Worm (Caenorhabditis elegans) whole organism, L3 larva: Measurements from ENCODE around the gene ccch-1.

Experiments used
- R02D3.7 ChIP-seq: fragments of 150-350 bp; optimal IDR thresholded peaks from 2 replicates; lab custom pipeline; 2014; ENCODE audit warnings: missing biosample characterization, missing genetic modification characterization
- ZK546.5 ChIP-seq: sonication (generic microtip); optimal IDR thresholded peaks from 2 replicates; lab custom pipeline; 2017; ENCODE audit warnings: missing biosample characterization, missing genetic modification characterization
- aly-2 ChIP-seq: fragments of 150-350 bp; optimal IDR thresholded peaks from 2 replicates; lab custom pipeline; 2014; ENCODE audit warnings: missing biosample characterization, missing genetic modification characterization
- ama-1 ChIP-seq: fragments of 150-350 bp; optimal IDR thresholded peaks from 2 replicates; lab custom pipeline; 2018
- ceh-16 ChIP-seq: sonication (generic microtip); optimal IDR thresholded peaks from 2 replicates; lab custom pipeline; 2017; ENCODE audit warnings: missing biosample characterization, missing genetic modification characterization
- ceh-82 ChIP-seq: fragments of 150-350 bp; optimal IDR thresholded peaks from 2 replicates; lab custom pipeline; 2014; ENCODE audit warnings: missing biosample characterization, missing genetic modification characterization
- ceh-9 ChIP-seq: sonication (generic microtip); optimal IDR thresholded peaks from 2 replicates; lab custom pipeline; 2018; ENCODE audit warnings: missing biosample characterization, missing genetic modification characterization
- daf-12 ChIP-seq: fragments of 150-350 bp; optimal IDR thresholded peaks from 2 replicates; lab custom pipeline; 2014; ENCODE audit warnings: missing biosample characterization, missing genetic modification reagents, missing genetic modification characterization
- egl-27 ChIP-seq: sonication (generic microtip); optimal IDR thresholded peaks from 4 replicates; lab custom pipeline; 2017; ENCODE audit warnings: missing biosample characterization, missing genetic modification reagents, missing genetic modification characterization
- egl-5 ChIP-seq: fragments of 150-350 bp; optimal IDR thresholded peaks from 2 replicates; lab custom pipeline; 2017; ENCODE audit warnings: missing biosample characterization, missing genetic modification reagents, missing genetic modification characterization, inconsistent platforms
- elt-1 ChIP-seq: fragments of 150-350 bp; optimal IDR thresholded peaks from 2 replicates; lab custom pipeline; 2014; ENCODE audit warnings: missing biosample characterization, missing genetic modification characterization
- elt-2 ChIP-seq: sonication (generic microtip); optimal IDR thresholded peaks from 2 replicates; lab custom pipeline; 2016; ENCODE audit warnings: missing genetic modification reagents, mild to moderate bottlenecking, missing genetic modification characterization, missing compliant biosample characterization
- fkh-10 ChIP-seq: sonication (generic microtip); optimal IDR thresholded peaks from 2 replicates; lab custom pipeline; 2017; ENCODE audit warnings: missing biosample characterization, missing genetic modification reagents, missing genetic modification characterization
- fkh-2 ChIP-seq: fragments of 150-350 bp; optimal IDR thresholded peaks from 2 replicates; lab custom pipeline; 2014; ENCODE audit warnings: missing biosample characterization, missing genetic modification reagents, missing genetic modification characterization
- hmg-11 ChIP-seq: sonication (generic microtip); optimal IDR thresholded peaks from 2 replicates; lab custom pipeline; 2016; ENCODE audit warnings: missing genetic modification characterization, missing compliant biosample characterization
- lin-39 ChIP-seq: fragments of 150-350 bp; optimal IDR thresholded peaks from 2 replicates; lab custom pipeline; 2018; ENCODE audit warnings: missing biosample characterization, missing genetic modification reagents, missing genetic modification characterization
- lsy-12 ChIP-seq: sonication (generic microtip); optimal IDR thresholded peaks from 2 replicates; lab custom pipeline; 2016; ENCODE audit warnings: mild to moderate bottlenecking, missing genetic modification characterization, missing compliant biosample characterization
- mdl-1 ChIP-seq: fragments of 150-350 bp; optimal IDR thresholded peaks from 2 replicates; lab custom pipeline; 2014; ENCODE audit warnings: missing biosample characterization, missing genetic modification characterization
- nfya-1 ChIP-seq: sonication (generic microtip); optimal IDR thresholded peaks from 2 replicates; lab custom pipeline; 2017; ENCODE audit warnings: missing genetic modification characterization, mild to moderate bottlenecking, missing compliant biosample characterization, antibody characterized with exemption, moderate library complexity; ENCODE audit not compliant: insufficient read depth
- nhr-11 ChIP-seq: fragments of 150-350 bp; optimal IDR thresholded peaks from 2 replicates; lab custom pipeline; 2014; ENCODE audit warnings: missing biosample characterization, missing genetic modification characterization
- nhr-12 ChIP-seq: fragments of 150-350 bp; optimal IDR thresholded peaks from 2 replicates; lab custom pipeline; 2014; ENCODE audit warnings: missing biosample characterization, missing genetic modification characterization
- nhr-23 ChIP-seq: fragments of 150-350 bp; optimal IDR thresholded peaks from 2 replicates; lab custom pipeline; 2014; ENCODE audit warnings: missing biosample characterization, missing genetic modification reagents, missing genetic modification characterization
- nhr-25 ChIP-seq: sonication (generic microtip); optimal IDR thresholded peaks from 2 replicates; lab custom pipeline; 2017; ENCODE audit warnings: missing biosample characterization, missing genetic modification characterization
- nhr-28 ChIP-seq: fragments of 150-350 bp; optimal IDR thresholded peaks from 2 replicates; lab custom pipeline; 2014; ENCODE audit warnings: missing biosample characterization, missing genetic modification characterization
- nhr-43 ChIP-seq: sonication (generic microtip); optimal IDR thresholded peaks from 2 replicates; lab custom pipeline; 2016; ENCODE audit warnings: mild to moderate bottlenecking, missing genetic modification characterization, missing compliant biosample characterization; ENCODE audit not compliant: poor library complexity, severe bottlenecking
- nhr-67 ChIP-seq: fragments of 150-350 bp; optimal IDR thresholded peaks from 2 replicates; lab custom pipeline; 2014; ENCODE audit warnings: missing biosample characterization, missing genetic modification characterization
- nhr-76 ChIP-seq: fragments of 150-350 bp; sonication (generic microtip); optimal IDR thresholded peaks from 5 replicates; lab custom pipeline; 2014; ENCODE audit warnings: missing biosample characterization, missing genetic modification characterization
- nhr-77 ChIP-seq: fragments of 150-350 bp; optimal IDR thresholded peaks from 2 replicates; lab custom pipeline; 2014; ENCODE audit warnings: missing biosample characterization, missing genetic modification characterization
- pha-4 ChIP-seq: fragments of 150-350 bp; optimal IDR thresholded peaks from 2 replicates; lab custom pipeline; 2014; ENCODE audit warnings: missing biosample characterization, missing genetic modification reagents, missing genetic modification characterization
- pqm-1 ChIP-seq: fragments of 150-350 bp; optimal IDR thresholded peaks from 2 replicates; lab custom pipeline; 2017; ENCODE audit warnings: missing biosample characterization, missing genetic modification characterization, inconsistent platforms
- sea-2 ChIP-seq: fragments of 150-350 bp; sonication (generic microtip); optimal IDR thresholded peaks from 4 replicates; lab custom pipeline; 2014; ENCODE audit warnings: missing biosample characterization, missing genetic modification reagents, missing genetic modification characterization
- skn-1 ChIP-seq: fragments of 150-350 bp; optimal IDR thresholded peaks from 2 replicates; lab custom pipeline; 2014; ENCODE audit warnings: missing biosample characterization, missing genetic modification characterization
- snpc-4 ChIP-seq: fragments of 150-350 bp; optimal IDR thresholded peaks from 2 replicates; lab custom pipeline; 2014; ENCODE audit warnings: missing biosample characterization, missing genetic modification characterization
- tbx-2 ChIP-seq: sonication (generic microtip); optimal IDR thresholded peaks from 2 replicates; lab custom pipeline; 2016; ENCODE audit warnings: mild to moderate bottlenecking, missing genetic modification characterization, missing compliant biosample characterization
- unc-39 ChIP-seq: sonication (generic microtip); optimal IDR thresholded peaks from 4 replicates; lab custom pipeline; 2017; ENCODE audit warnings: missing biosample characterization, missing genetic modification characterization
- zag-1 ChIP-seq: fragments of 150-350 bp; optimal IDR thresholded peaks from 2 replicates; lab custom pipeline; 2014; ENCODE audit warnings: missing biosample characterization, missing genetic modification characterization
- ztf-11 ChIP-seq: fragments of 150-350 bp; optimal IDR thresholded peaks from 2 replicates; lab custom pipeline; 2014; ENCODE audit warnings: missing biosample characterization, missing genetic modification characterization
- ztf-4 ChIP-seq: fragments of 150-350 bp; optimal IDR thresholded peaks from 2 replicates; lab custom pipeline; 2014; ENCODE audit warnings: missing biosample characterization, missing genetic modification characterization

ccch-1 gene

ce11 chrV:11543564-11543963 lies 15.9 kb downstream of the ccch-1 start, which contains the start of gene F38B7.2 (continued):
- TF ChIP-seq elt-2 = no peak
- peak; percentile 28 for TF ChIP-seq egl-27 (tag; lab: Kevin White, UChicago)
- no peak for TF ChIP-seq aly-2
- no peak for TF ChIP-seq ceh-82
- TF ChIP-seq, all 47 proteins: peak for 6

- TF ChIP-seq lsy-12 (tag; lab: Kevin White, UChicago) (no peak), ama-1 (lab: Kevin White, UChicago) (no peak), elt-1 (tag; lab: Kevin White, UChicago) (no peak), R02D3.7 (tag; lab: Kevin White, UChicago) (no peak), nhr-77 (tag; lab: Kevin White, UChicago) (no peak), nhr-76 (tag; lab: Kevin White, UChicago) (no peak), nhr-25 (tag; lab: Kevin White, UChicago) (no peak), nhr-11 (tag; lab: Kevin White, UChicago) (no peak), lin-39 (tag; lab: Kevin White, UChicago) (no peak), unc-39 (tag; lab: Kevin White, UChicago) (no peak), ZK546.5 (tag; lab: Kevin White, UChicago) (no peak), fkh-10 (GFP tag; lab: Kevin White, UChicago) (no peak), tbx-2 (no peak)
- TF ChIP-seq, all 47 proteins: peak for 0
Measured at ce11 chrV:11545227-11545626, 17.6 kb downstream of the ccch-1 start, which contains the start of gene F38B7.10. Gene F38B7.10, plus strand, starts transcription at chrV:11545527.

ce11 chrV:11546795-11547194 lies 19.2 kb downstream of the ccch-1 start, which contains the start of gene F38B7.11:
Gene F38B7.11, plus strand, starts transcription at chrV:11547095.
- TF ChIP-seq ceh-16 (tag; lab: Kevin White, UChicago) (no peak), hmg-11 (no peak), egl-5 (tag; lab: Kevin White, UChicago) (no peak), elt-2 (no peak), ztf-4 (no peak), unc-39 (tag; lab: Kevin White, UChicago) (no peak), nhr-12 (no peak), pqm-1 (tag; lab: Kevin White, UChicago) (no peak), nhr-43 (tag; lab: Kevin White, UChicago) (no peak), sea-2 (no peak), nfya-1 (no peak), nhr-67 (tag; lab: Kevin White, UChicago) (no peak), fkh-2 (no peak), ZK546.5 (tag; lab: Kevin White, UChicago) (no peak), nhr-28 (tag; lab: Kevin White, UChicago) (no peak), nhr-23 (no peak), ceh-9 (tag; lab: Kevin White, UChicago) (no peak), fkh-10 (GFP tag; lab: Kevin White, UChicago) (no peak)

- TF ChIP-seq lin-39 (tag; lab: Kevin White, UChicago) (peak; percentile 18), zag-1 (tag; lab: Kevin White, UChicago) (no peak), egl-5 (tag; lab: Kevin White, UChicago) (peak; percentile 2), ztf-11 (tag; lab: Kevin White, UChicago) (no peak), ceh-16 (tag; lab: Kevin White, UChicago) (no peak), skn-1 (tag; lab: Kevin White, UChicago) (peak; percentile 1), nhr-25 (tag; lab: Kevin White, UChicago) (peak; percentile 89), pha-4 (tag; lab: Kevin White, UChicago) (peak; percentile 82), tbx-2 (no peak), pqm-1 (tag; lab: Kevin White, UChicago) (peak; percentile 34), nfya-1 (peak; percentile 68), elt-1 (tag; lab: Kevin White, UChicago) (peak; percentile 4), elt-2 (peak; percentile 79), snpc-4 (tag; lab: Kevin White, UChicago) (peak; percentile 6), mdl-1 (tag; lab: Kevin White, UChicago) (peak; percentile 75), nhr-43 (tag; lab: Kevin White, UChicago) (peak; percentile 15), daf-12 (tag; lab: Kevin White, UChicago) (no peak)
Measured at ce11 chrV:11548914-11549406, 21.3 kb downstream of the ccch-1 start, which contains the start of the genes F38B7.17 and F38B7.3. Gene F38B7.17, minus strand, starts transcription at chrV:11548964. Gene F38B7.3, plus strand, starts transcription at chrV:11549107.
